Fruit fly (Drosophila melanogaster) whole organism, embryonic: ENCODE results near the gene Rchy1.
A peak's percentile ranks its signal among the peaks of the same experiment; 100 is the strongest.

ENCODE experiments used
- Blimp-1 ChIP-seq: fragments of 200-800 bp; sonication (Bioruptor generic); optimal IDR thresholded peaks from 3 replicates; lab custom pipeline; 2018; ENCODE audit warnings: missing biosample characterization, missing genetic modification characterization, mild to moderate bottlenecking, moderate library complexity, missing genetic modification reagents
- C15 ChIP-seq: fragments of 200-800 bp; sonication (Bioruptor generic); IDR thresholded peaks from 3 replicates; pipeline ENCODE4 v1.3.6; 2022; ENCODE audit warnings: missing biosample characterization, missing genetic modification characterization
- CG10654 ChIP-seq: fragments of 200-800 bp; sonication (Bioruptor generic); optimal IDR thresholded peaks from 2 replicates; lab custom pipeline; 2016; ENCODE audit warnings: missing biosample characterization, missing genetic modification characterization
- CG11247 ChIP-seq: fragments of 200-800 bp; sonication (Bioruptor generic); IDR thresholded peaks from 2 replicates; pipeline ENCODE4 v1.3.6; 2022; ENCODE audit warnings: missing biosample characterization, missing genetic modification characterization
- CG11723 ChIP-seq: fragments of 200-800 bp; sonication (Bioruptor generic); optimal IDR thresholded peaks from 2 replicates; lab custom pipeline; 2017; ENCODE audit warnings: missing biosample characterization, mild to moderate bottlenecking, missing genetic modification characterization
- CG13775 ChIP-seq: fragments of 200-800 bp; sonication (Bioruptor generic); optimal IDR thresholded peaks from 3 replicates; lab custom pipeline; 2017; ENCODE audit warnings: missing biosample characterization, mild to moderate bottlenecking, missing genetic modification characterization
- CG15269 ChIP-seq: fragments of 200-800 bp; sonication (Bioruptor generic); optimal IDR thresholded peaks from 2 replicates; lab custom pipeline; 2018; ENCODE audit warnings: missing biosample characterization, mild to moderate bottlenecking, missing genetic modification characterization, moderate library complexity
- CG16815 ChIP-seq: fragments of 200-800 bp; sonication (Bioruptor generic); optimal IDR thresholded peaks from 3 replicates; lab custom pipeline; 2017; ENCODE audit warnings: missing biosample characterization, mild to moderate bottlenecking, missing genetic modification characterization
- CG1832 ChIP-seq: fragments of 200-800 bp; sonication (Bioruptor generic); optimal IDR thresholded peaks from 2 replicates; lab custom pipeline; 2017; ENCODE audit warnings: missing biosample characterization, mild to moderate bottlenecking, missing genetic modification characterization, inconsistent platforms
- CG2678 ChIP-seq: fragments of 200-800 bp; sonication (Bioruptor generic); optimal IDR thresholded peaks from 3 replicates; lab custom pipeline; 2019; ENCODE audit warnings: missing biosample characterization, mild to moderate bottlenecking, missing genetic modification characterization, moderate library complexity
- CG34376 ChIP-seq: fragments of 200-800 bp; sonication (Bioruptor generic); optimal IDR thresholded peaks from 2 replicates; lab custom pipeline; 2018; ENCODE audit warnings: missing biosample characterization, mild to moderate bottlenecking, missing genetic modification characterization
- CG4404 ChIP-seq: fragments of 200-800 bp; sonication (Bioruptor generic); IDR thresholded peaks from 2 replicates; pipeline ENCODE4 v1.3.6; 2022; ENCODE audit warnings: missing biosample characterization, missing genetic modification characterization
- CG5245 ChIP-seq: fragments of 200-800 bp; sonication (Bioruptor generic); optimal IDR thresholded peaks from 3 replicates; lab custom pipeline; 2016; ENCODE audit warnings: missing biosample characterization, missing genetic modification characterization
- CG7556 ChIP-seq: fragments of 200-800 bp; sonication (Bioruptor generic); optimal IDR thresholded peaks from 2 replicates; lab custom pipeline; 2017; ENCODE audit warnings: missing biosample characterization, mild to moderate bottlenecking, missing genetic modification characterization
- CG7839 ChIP-seq: fragments of 200-800 bp; sonication (Bioruptor generic); optimal IDR thresholded peaks from 3 replicates; lab custom pipeline; 2018; ENCODE audit warnings: missing biosample characterization, mild to moderate bottlenecking, missing genetic modification characterization, moderate library complexity
- CG8765 ChIP-seq: fragments of 200-800 bp; sonication (Bioruptor generic); IDR thresholded peaks from 2 replicates; pipeline ENCODE4 v1.3.6; 2022; ENCODE audit warnings: missing biosample characterization, missing genetic modification characterization
- CG8924 ChIP-seq: fragments of 200-800 bp; optimal IDR thresholded peaks from 3 replicates; lab custom pipeline; 2019; ENCODE audit warnings: missing biosample characterization, mild to moderate bottlenecking, missing genetic modification characterization, moderate library complexity
- CG9215 ChIP-seq: fragments of 200-800 bp; sonication (Bioruptor generic); IDR thresholded peaks from 2 replicates; pipeline ENCODE4 v1.3.6; 2022; ENCODE audit warnings: missing biosample characterization, missing genetic modification characterization
- CG9727 ChIP-seq: fragments of 200-800 bp; sonication (Bioruptor generic); optimal IDR thresholded peaks from 3 replicates; lab custom pipeline; 2017; ENCODE audit warnings: missing biosample characterization, mild to moderate bottlenecking, missing genetic modification characterization
- D ChIP-seq, 2 experiments: fragments of 200-800 bp in 1 of 2; fragments of >200 bp in 1 of 2; sonication (Bioruptor generic) in 1 of 2; optimal IDR thresholded peaks; 2 replicates in 1 of 2; 3 replicates in 1 of 2; lab custom pipeline; 2017; ENCODE audit warnings: mild to moderate bottlenecking in 1 of 2, missing biosample characterization in 1 of 2, missing genetic modification characterization in 1 of 2, missing genetic modification reagents in 1 of 2
- Dip3 ChIP-seq: fragments of 200-800 bp; sonication (Bioruptor generic); optimal IDR thresholded peaks from 3 replicates; lab custom pipeline; 2016; ENCODE audit warnings: missing biosample characterization, missing genetic modification characterization
- GATAe ChIP-seq: fragments of 200-800 bp; sonication (Bioruptor generic); conservative IDR thresholded peaks from 2 replicates; pipeline ENCODE4 v1.3.6; 2022; ENCODE audit warnings: missing biosample characterization, missing genetic modification characterization
- H15 ChIP-seq: fragments of 200-800 bp; sonication (Bioruptor generic); IDR thresholded peaks from 3 replicates; pipeline ENCODE4 v1.3.6; 2022; ENCODE audit warnings: missing biosample characterization, missing genetic modification characterization
- Lpt ChIP-seq: fragments of >200 bp; optimal IDR thresholded peaks from 2 replicates; lab custom pipeline; 2018; ENCODE audit warnings: missing biosample characterization, missing genetic modification characterization
- NK7.1 ChIP-seq: fragments of 200-800 bp; sonication (Bioruptor generic); optimal IDR thresholded peaks from 3 replicates; lab custom pipeline; 2016; ENCODE audit warnings: missing biosample characterization, missing genetic modification characterization
- Sry-δ ChIP-seq: fragments of 200-800 bp; sonication (Bioruptor generic); optimal IDR thresholded peaks from 2 replicates; lab custom pipeline; 2016; ENCODE audit warnings: missing biosample characterization, missing genetic modification characterization
- ac ChIP-seq: fragments of 200-800 bp; sonication (Bioruptor generic); optimal IDR thresholded peaks from 3 replicates; lab custom pipeline; 2017; ENCODE audit warnings: missing biosample characterization, mild to moderate bottlenecking, missing genetic modification characterization
- amos ChIP-seq: fragments of 200-800 bp; sonication (Bioruptor generic); IDR thresholded peaks from 2 replicates; pipeline ENCODE4 v1.3.6; 2022; ENCODE audit warnings: missing biosample characterization, missing genetic modification characterization; ENCODE audit not compliant: partially characterized antibody
- chm ChIP-seq: fragments of 200-800 bp; sonication (Bioruptor generic); IDR thresholded peaks from 2 replicates; pipeline ENCODE4 v1.3.6; 2022; ENCODE audit warnings: missing biosample characterization, missing genetic modification characterization
- crc ChIP-seq: fragments of 200-800 bp; sonication (Bioruptor generic); optimal IDR thresholded peaks from 2 replicates; lab custom pipeline; 2016; ENCODE audit warnings: missing biosample characterization, missing genetic modification characterization
- danr ChIP-seq: fragments of 200-800 bp; sonication (Bioruptor generic); IDR thresholded peaks from 2 replicates; pipeline ENCODE4 v1.3.6; 2022; ENCODE audit warnings: missing biosample characterization, missing genetic modification characterization
- dati ChIP-seq: fragments of 200-800 bp; sonication (Bioruptor generic); IDR thresholded peaks from 2 replicates; pipeline ENCODE4 v1.3.6; 2022; ENCODE audit warnings: missing biosample characterization, missing genetic modification characterization
- dimm ChIP-seq: fragments of 200-800 bp; sonication (Bioruptor generic); IDR thresholded peaks from 2 replicates; pipeline ENCODE4 v1.3.6; 2022; ENCODE audit warnings: missing biosample characterization, missing genetic modification characterization
- dm ChIP-seq: fragments of 200-800 bp; sonication (Bioruptor generic); optimal IDR thresholded peaks from 3 replicates; lab custom pipeline; 2016; ENCODE audit warnings: missing biosample characterization, missing genetic modification characterization
- gfzf ChIP-seq: fragments of 200-800 bp; sonication (Bioruptor generic); optimal IDR thresholded peaks from 2 replicates; lab custom pipeline; 2016; ENCODE audit warnings: missing biosample characterization, mild to moderate bottlenecking, missing genetic modification characterization, moderate library complexity
- insv ChIP-seq, 2 experiments: fragments of 200-800 bp; sonication (Bioruptor generic); optimal IDR thresholded peaks; 3 replicates each; lab custom pipeline; 2016 to 2018; ENCODE audit warnings: missing biosample characterization in 2 of 2, missing genetic modification characterization in 2 of 2
- klu ChIP-seq: fragments of 200-800 bp; sonication (Bioruptor generic); IDR thresholded peaks from 2 replicates; pipeline ENCODE4 v1.3.6; 2022; ENCODE audit warnings: missing biosample characterization, missing genetic modification characterization
- lbe ChIP-seq: fragments of 200-800 bp; sonication (Bioruptor generic); optimal IDR thresholded peaks from 2 replicates; lab custom pipeline; 2016; ENCODE audit warnings: missing biosample characterization, mild to moderate bottlenecking, missing genetic modification characterization
- nau ChIP-seq: fragments of 200-800 bp; sonication (Bioruptor generic); optimal IDR thresholded peaks from 3 replicates; lab custom pipeline; 2017; ENCODE audit warnings: missing biosample characterization, mild to moderate bottlenecking, missing genetic modification characterization, missing genetic modification reagents
- pho ChIP-seq: fragments of 200-800 bp; sonication (Bioruptor generic); optimal IDR thresholded peaks from 2 replicates; lab custom pipeline; 2016; ENCODE audit warnings: missing biosample characterization, missing genetic modification characterization
- rib ChIP-seq: fragments of 200-800 bp; sonication (Bioruptor generic); IDR thresholded peaks from 2 replicates; pipeline ENCODE4 v1.3.6; 2022; ENCODE audit warnings: missing biosample characterization, missing genetic modification characterization
- ro ChIP-seq: fragments of 200-800 bp; sonication (Bioruptor generic); IDR thresholded peaks from 2 replicates; pipeline ENCODE4 v1.3.6; 2022; ENCODE audit warnings: missing biosample characterization, missing genetic modification characterization
- sc ChIP-seq, 3 experiments: fragments of >200 bp in 2 of 3; fragments of 200-800 bp in 1 of 3; sonication (Bioruptor generic) in 1 of 3; optimal IDR thresholded peaks; 2 replicates in 2 of 3; 3 replicates in 1 of 3; lab custom pipeline; 2017; ENCODE audit warnings: mild to moderate bottlenecking in 1 of 3, missing biosample characterization in 1 of 3, missing genetic modification characterization in 1 of 3, missing genetic modification reagents in 1 of 3
- scrt ChIP-seq: fragments of 200-800 bp; sonication (Bioruptor generic); optimal IDR thresholded peaks from 2 replicates; lab custom pipeline; 2018; ENCODE audit warnings: missing biosample characterization, mild to moderate bottlenecking, missing genetic modification characterization, moderate library complexity
- tap ChIP-seq: fragments of 200-800 bp; optimal IDR thresholded peaks from 3 replicates; lab custom pipeline; 2019; ENCODE audit warnings: missing biosample characterization, mild to moderate bottlenecking, missing genetic modification characterization, moderate library complexity
- tio ChIP-seq: fragments of 200-800 bp; sonication (Bioruptor generic); optimal IDR thresholded peaks from 2 replicates; lab custom pipeline; 2017; ENCODE audit warnings: missing biosample characterization, missing genetic modification characterization, inconsistent platforms
- toy ChIP-seq: fragments of 200-800 bp; sonication (Bioruptor generic); IDR thresholded peaks from 2 replicates; pipeline ENCODE4 v1.3.6; 2022; ENCODE audit warnings: missing biosample characterization, missing genetic modification characterization
- trh ChIP-seq: fragments of 200-800 bp; sonication (Bioruptor generic); optimal IDR thresholded peaks from 2 replicates; lab custom pipeline; 2016; ENCODE audit warnings: missing biosample characterization, missing genetic modification characterization
- ttk ChIP-seq: fragments of 200-800 bp; sonication (Bioruptor generic); IDR thresholded peaks from 2 replicates; pipeline ENCODE4 v2.1.2; 2022; ENCODE audit warnings: missing biosample characterization, missing genetic modification characterization
- zen2 ChIP-seq: fragments of 200-800 bp; sonication (Bioruptor generic); IDR thresholded peaks from 3 replicates; pipeline ENCODE4 v1.3.6; 2022; ENCODE audit warnings: missing biosample characterization, missing genetic modification characterization; ENCODE audit not compliant: partially characterized antibody

Rchy1 gene

dm6 chr2L:6490783-6491249, 25.3 kb upstream of the Rchy1 start, which contains the start of the genes Phf5a and CG31638 (continued):
- peak; percentile 84 for TF ChIP-seq CG34376
- 0 out of 2 replicates have a peak, but pooled peaks have one; percentile 32 for TF ChIP-seq klu (GFP tag; lab: Robert Waterston, UW)
- peak; percentile 39 for TF ChIP-seq CG5245 (GFP tag; lab: Kevin White, UChicago)
- peak; percentile 99 for TF ChIP-seq Blimp-1
- TF ChIP-seq dimm: 0 out of 2 replicates have a peak, but pooled peaks have one; percentile 33
- TF ChIP-seq Lpt (GFP tag; lab: Kevin White, UChicago): no peak
- TF ChIP-seq sc (optimal IDR thresholded peaks at IDR 0.05; lab: Kevin White, UChicago): no peak
- TF ChIP-seq sc (GFP tag; optimal IDR thresholded peaks at IDR 0.05; lab: Kevin White, UChicago): peak; percentile 91
- no peak for TF ChIP-seq amos (GFP tag; lab: Robert Waterston, UW)
- TF ChIP-seq scrt (GFP tag; lab: Kevin White, UChicago): peak; percentile 88
- peak; percentile 97 for TF ChIP-seq CG4404 (GFP tag; lab: Robert Waterston, UW)
- TF ChIP-seq NK7.1 (GFP tag; lab: Kevin White, UChicago): no peak
- TF ChIP-seq rib (GFP tag; lab: Robert Waterston, UW): no peak
- no peak for TF ChIP-seq nau (GFP tag; lab: Kevin White, UChicago)
- peak; percentile 92 for TF ChIP-seq CG8924 (tag; lab: Kevin White, UChicago)
- TF ChIP-seq insv (GFP tag; optimal IDR thresholded peaks at IDR 0.05; lab: Kevin White, UChicago): peak in 1 of 2 experiments; percentile 19
- peak; percentile 91 for TF ChIP-seq GATAe (GFP tag; lab: Robert Waterston, UW)
- no peak for TF ChIP-seq CG11247 (GFP tag; lab: Robert Waterston, UW)
- TF ChIP-seq pho (GFP tag; lab: Kevin White, UChicago): no peak
- TF ChIP-seq CG1832 (GFP tag; lab: Kevin White, UChicago): no peak
- peak; percentile 73 for TF ChIP-seq CG9727 (GFP tag; lab: Kevin White, UChicago)
- peak; percentile 43 for TF ChIP-seq gfzf (GFP tag; lab: Kevin White, UChicago)
- peak; percentile 87 for TF ChIP-seq CG15269 (tag; lab: Kevin White, UChicago)
- TF ChIP-seq CG2678 (tag; lab: Kevin White, UChicago): peak; percentile 96
- TF ChIP-seq CG16815: peak; percentile 73
- peak; percentile 96 for TF ChIP-seq CG10654 (GFP tag; lab: Kevin White, UChicago)
- no peak for TF ChIP-seq ro (GFP tag; lab: Robert Waterston, UW)
- peak; percentile 96 for TF ChIP-seq CG8765 (GFP tag; lab: Robert Waterston, UW)
- TF ChIP-seq ac (GFP tag; lab: Kevin White, UChicago): peak; percentile 47
- TF ChIP-seq crc: peak; percentile 38
- peak; percentile 69 for TF ChIP-seq CG11723 (GFP tag; lab: Kevin White, UChicago)
- peak; percentile 44 for TF ChIP-seq trh (GFP tag; lab: Kevin White, UChicago)
- peak; percentile 93 for TF ChIP-seq lbe (GFP tag; lab: Kevin White, UChicago)
- peak; percentile 77 for TF ChIP-seq chm (GFP tag; lab: Robert Waterston, UW)
- peak; percentile 54 for TF ChIP-seq dm (GFP tag; lab: Kevin White, UChicago)
- TF ChIP-seq danr (GFP tag; lab: Robert Waterston, UW): peak; percentile 94
- peak; percentile 87 for TF ChIP-seq CG7839 (tag; lab: Kevin White, UChicago)
- no peak for TF ChIP-seq D (optimal IDR thresholded peaks at IDR 0.05; lab: Kevin White, UChicago)
- TF ChIP-seq D (GFP tag; optimal IDR thresholded peaks at IDR 0.05; lab: Kevin White, UChicago): peak; percentile 90
- peak; percentile 96 for TF ChIP-seq CG9215 (GFP tag; lab: Robert Waterston, UW)
- peak; percentile 90 for TF ChIP-seq toy (GFP tag; lab: Robert Waterston, UW)
- no peak for TF ChIP-seq tio (GFP tag; lab: Kevin White, UChicago)
- TF ChIP-seq Sry-δ (GFP tag; lab: Kevin White, UChicago): no peak
- TF ChIP-seq tap (tag; lab: Kevin White, UChicago): peak; percentile 93
- peak; percentile 88 for TF ChIP-seq CG13775 (GFP tag; lab: Kevin White, UChicago)
- TF ChIP-seq Dip3 (GFP tag; lab: Kevin White, UChicago): no peak
- TF ChIP-seq dati (GFP tag; lab: Robert Waterston, UW): peak; percentile 88
- TF ChIP-seq zen2: no peak
- peak; percentile 54 for TF ChIP-seq ttk (GFP tag; lab: Robert Waterston, UW)
- peak; percentile 90 for TF ChIP-seq CG7556 (GFP tag; lab: Kevin White, UChicago)
- peak; percentile 93 for TF ChIP-seq C15 (GFP tag; lab: Robert Waterston, UW)
- peak; percentile 96 for TF ChIP-seq H15 (GFP tag; lab: Robert Waterston, UW)
